Worm (Caenorhabditis elegans) whole organism, late embryonic: ENCODE measurements around the gene pigb-1.

Source experiments
- ama-1 ChIP-seq: fragments of 150-350 bp; optimal IDR thresholded peaks from 2 replicates; lab custom pipeline; 2014
- elt-2 ChIP-seq: sonication (generic microtip); optimal IDR thresholded peaks from 2 replicates; lab custom pipeline; 2016; ENCODE audit warnings: missing genetic modification reagents, missing genetic modification characterization, missing compliant biosample characterization
- tbx-2 ChIP-seq: sonication (generic microtip); optimal IDR thresholded peaks from 2 replicates; lab custom pipeline; 2016; ENCODE audit warnings: missing genetic modification characterization, missing compliant biosample characterization
- ttx-3 ChIP-seq: sonication (generic microtip); optimal IDR thresholded peaks from 2 replicates; lab custom pipeline; 2016; ENCODE audit warnings: missing genetic modification reagents, missing genetic modification characterization, missing compliant biosample characterization
- unc-42 ChIP-seq: sonication (generic microtip); optimal IDR thresholded peaks from 2 replicates; lab custom pipeline; 2016; ENCODE audit warnings: missing genotype, missing genetic modification characterization, missing compliant biosample characterization

- no peak for TF ChIP-seq ama-1 (lab: Kevin White, UChicago)
- TF ChIP-seq tbx-2: no peak
- TF ChIP-seq ttx-3: no peak
- no peak for TF ChIP-seq unc-42 (tag; lab: Kevin White, UChicago)
- TF ChIP-seq elt-2 (tag; lab: Kevin White, UChicago): no peak
Measured at ce11 chrII:4998657-4999056, 5.8 kb upstream of the pigb-1 start, which contains the start of gene F59A6.11.
